Fruit fly (Drosophila melanogaster): ENCODE results near the gene betaggt-I.
A peak's percentile ranks its signal among the peaks of the same experiment; 100 is the strongest.

The betaggt-I gene

DNA sequence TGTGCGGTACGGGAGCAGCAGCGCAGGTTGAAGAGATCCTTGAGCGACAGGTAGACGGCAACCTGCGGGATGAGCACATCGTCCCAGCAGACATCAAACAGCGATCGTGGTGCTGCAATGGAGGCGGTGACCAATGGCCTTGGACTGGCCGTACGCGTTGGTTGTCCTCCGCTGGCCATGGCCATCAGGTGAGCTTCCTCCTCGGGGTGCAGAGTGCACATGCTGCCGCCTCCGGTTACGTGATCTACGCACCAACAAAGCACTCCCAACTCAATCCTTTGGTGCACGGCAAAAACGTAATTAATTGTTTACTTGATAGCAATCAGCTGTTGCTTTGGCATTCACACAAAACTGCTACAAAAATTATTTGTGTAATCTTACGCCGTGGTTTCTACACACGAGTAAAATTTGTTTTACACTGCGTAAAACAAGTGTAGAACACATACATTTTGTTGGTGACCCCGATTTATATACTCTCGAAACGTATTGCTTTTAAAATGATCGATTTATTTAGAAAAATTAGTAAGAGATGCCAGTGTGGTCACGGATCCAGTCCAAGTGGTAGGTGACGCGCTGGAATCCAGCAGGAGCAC, 4.2 kb downstream of the betaggt-I start, which contains the start of gene jet:
TSS of gene jet (minus strand) at position 332 of the 593 bp plus-strand sequence.
- TF ChIP-seq usp (GFP tag; optimal IDR thresholded peaks at IDR 0.05): no peak
- TF ChIP-seq ato (GFP tag; IDR thresholded peaks at IDR 0.05; ENCODE audit: partially characterized antibody): no peak
- no peak for TF ChIP-seq CG12299 (tag; optimal IDR thresholded peaks at IDR 0.05)
- no peak for TF ChIP-seq Trl (optimal IDR thresholded peaks at IDR 0.05)
- no peak for TF ChIP-seq Trl (GFP tag; optimal IDR thresholded peaks at IDR 0.05)
- TF ChIP-seq z (GFP tag; IDR thresholded peaks at IDR 0.05): no peak
- no peak for TF ChIP-seq CG2678 (tag; optimal IDR thresholded peaks at IDR 0.05)
- no peak for TF ChIP-seq CG10147 (GFP tag; optimal IDR thresholded peaks at IDR 0.05)
- 0 out of 4 replicates have a peak, but pooled peaks have one; percentile 22 for TF ChIP-seq Dll (GFP tag; IDR thresholded peaks at IDR 0.05; ENCODE audit: partially characterized antibody)
- TF ChIP-seq CG2889 (GFP tag; IDR thresholded peaks at IDR 0.05): no peak
- TF ChIP-seq Myb (GFP tag; optimal IDR thresholded peaks at IDR 0.05): peak; percentile 8
- TF ChIP-seq exex (tag; optimal IDR thresholded peaks at IDR 0.05): peak; percentile 72
- TF ChIP-seq slou (GFP tag; optimal IDR thresholded peaks at IDR 0.05): no peak
- no peak for TF ChIP-seq bsh (GFP tag; optimal IDR thresholded peaks at IDR 0.05)
- no peak for TF ChIP-seq Max (GFP tag; optimal IDR thresholded peaks at IDR 0.05)
- no peak for TF ChIP-seq unpg (GFP tag; optimal IDR thresholded peaks at IDR 0.05)
- TF ChIP-seq Usf (GFP tag; optimal IDR thresholded peaks at IDR 0.05): no peak
- no peak for TF ChIP-seq NfI (GFP tag; optimal IDR thresholded peaks at IDR 0.05)
- no peak for TF ChIP-seq CG2199 (GFP tag; IDR thresholded peaks at IDR 0.05)
- no peak for TF ChIP-seq CG1603 (tag; optimal IDR thresholded peaks at IDR 0.05)
- no peak for TF ChIP-seq CG12744 (GFP tag; optimal IDR thresholded peaks at IDR 0.05)
- TF ChIP-seq zen (tag; optimal IDR thresholded peaks at IDR 0.05): peak; percentile 22
- no peak for TF ChIP-seq CG1024 (GFP tag; IDR thresholded peaks at IDR 0.05)
- TF ChIP-seq cato (GFP tag; optimal IDR thresholded peaks at IDR 0.05; ENCODE audit: borderline replicate concordance): no peak
- TF ChIP-seq NFAT (GFP tag; IDR thresholded peaks at IDR 0.05): no peak
- no peak for TF ChIP-seq Chrac-16 (GFP tag; optimal IDR thresholded peaks at IDR 0.05)
- TF ChIP-seq Adf1 (GFP tag; IDR thresholded peaks at IDR 0.05): no peak
- TF ChIP-seq odd (GFP tag; optimal IDR thresholded peaks at IDR 0.05): no peak
- no peak for TF ChIP-seq CG11695 (GFP tag; IDR thresholded peaks at IDR 0.05)
- TF ChIP-seq slp2 (GFP tag; optimal IDR thresholded peaks at IDR 0.05): no peak
- TF ChIP-seq CG12219 (GFP tag; optimal IDR thresholded peaks at IDR 0.05): no peak
- peak; percentile 28 for TF ChIP-seq phol (tag; optimal IDR thresholded peaks at IDR 0.05)
- TF ChIP-seq Hmr (GFP tag; optimal IDR thresholded peaks at IDR 0.05): no peak
- TF ChIP-seq MESR4 (GFP tag; optimal IDR thresholded peaks at IDR 0.05): peak; percentile 65
- TF ChIP-seq lmd (GFP tag; IDR thresholded peaks at IDR 0.05): 0 out of 2 replicates have a peak, but pooled peaks have one; percentile 5
- TF ChIP-seq CG17361 (GFP tag; IDR thresholded peaks at IDR 0.05): no peak
- no peak for TF ChIP-seq cad (GFP tag; optimal IDR thresholded peaks at IDR 0.05)
- TF ChIP-seq CG12104 (GFP tag; optimal IDR thresholded peaks at IDR 0.05): no peak
- no peak for TF ChIP-seq Taf1 (GFP tag; IDR thresholded peaks at IDR 0.05)
- TF ChIP-seq YL-1 (GFP tag; optimal IDR thresholded peaks at IDR 0.05): peak; percentile 2
- no peak for TF ChIP-seq CG11398 (GFP tag; optimal IDR thresholded peaks at IDR 0.05)
- TF ChIP-seq CG14965 (GFP tag; optimal IDR thresholded peaks at IDR 0.05; ENCODE audit: borderline replicate concordance): no peak
- no peak for TF ChIP-seq tll (GFP tag; optimal IDR thresholded peaks at IDR 0.05)
- TF ChIP-seq bab2 (GFP tag; optimal IDR thresholded peaks at IDR 0.05): no peak
- peak; percentile 67 for TF ChIP-seq Med (GFP tag)
- TF ChIP-seq CG5953 (GFP tag; IDR thresholded peaks at IDR 0.05): no peak
- no peak for TF ChIP-seq pan (optimal IDR thresholded peaks at IDR 0.05)
- TF ChIP-seq pan (GFP tag; optimal IDR thresholded peaks at IDR 0.05 in 1 of 2, IDR thresholded peaks at IDR 0.05 in 1 of 2): no peak
- no peak for TF ChIP-seq CG11456 (GFP tag; IDR thresholded peaks at IDR 0.05)
- peak; percentile 19 for TF ChIP-seq CG9437 (GFP tag; optimal IDR thresholded peaks at IDR 0.05)
- peak; percentile 26 for TF ChIP-seq Nf-YC (tag; optimal IDR thresholded peaks at IDR 0.05)

Measured in whole organism, embryonic.